Worm (Caenorhabditis elegans): ENCODE data around the gene R03C1.1.

The R03C1.1 gene

DNA sequence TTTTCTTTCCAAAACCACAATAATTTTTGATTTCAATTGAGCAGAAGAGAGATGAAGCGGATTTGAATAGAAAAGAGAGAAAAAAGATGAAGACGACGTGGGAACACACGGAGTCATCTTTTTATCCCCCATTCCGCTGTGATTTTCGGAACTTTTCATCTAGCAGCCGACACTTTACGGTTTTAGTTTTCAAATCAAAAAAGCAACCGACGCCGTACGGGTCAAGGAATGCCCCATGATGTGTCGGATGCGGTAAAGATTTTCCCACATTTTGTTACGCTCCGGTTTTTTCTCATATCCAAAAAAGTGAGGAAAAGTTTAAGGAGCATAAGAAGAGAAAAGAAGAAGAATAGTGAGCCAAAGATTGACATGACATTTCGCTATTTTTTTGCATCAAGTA, 35.3 kb upstream of the R03C1.1 start:
- TF ChIP-seq snpc-4 (GFP tag; optimal IDR thresholded peaks at IDR 0.05), result peak; percentile 50
- TF ChIP-seq snpc-4 (tag; optimal IDR thresholded peaks at IDR 0.05), result peak; percentile 56 to 79 (median 68)
- TF ChIP-seq D2030.7 (GFP tag; IDR thresholded peaks at IDR 0.05), result no peak
- no peak for TF ChIP-seq F22D6.2 (tag; optimal IDR thresholded peaks at IDR 0.05)
- TF ChIP-seq unc-62 (GFP tag; optimal IDR thresholded peaks at IDR 0.05), result no peak
- TF ChIP-seq ets-4 (GFP tag; optimal IDR thresholded peaks at IDR 0.05), result no peak
- no peak for TF ChIP-seq B0261.1 (tag; optimal IDR thresholded peaks at IDR 0.05)
- no peak for TF ChIP-seq hmg-20 (GFP tag; IDR thresholded peaks at IDR 0.05)

DNA sequence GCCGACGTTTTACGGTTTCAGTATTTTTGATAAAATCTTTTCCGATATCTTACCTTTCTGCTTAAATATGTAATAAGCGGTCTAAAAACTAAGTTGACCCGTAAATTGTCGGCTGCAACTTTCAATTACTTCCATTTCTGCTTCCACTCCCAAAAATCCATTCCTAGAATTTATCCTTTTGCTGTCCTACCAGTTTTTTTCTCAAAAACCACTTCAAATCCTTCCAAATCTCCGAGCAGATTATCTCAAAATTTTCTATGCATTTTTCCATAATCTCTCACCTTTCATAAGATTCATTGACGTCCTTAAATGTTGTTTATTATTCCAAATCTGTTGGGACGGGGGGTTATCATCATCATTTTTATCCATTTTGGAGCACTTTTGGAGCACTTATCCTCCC, 30.8 kb upstream of the R03C1.1 start:
- TF ChIP-seq T26A5.8 (tag; optimal IDR thresholded peaks at IDR 0.05), result no peak
- TF ChIP-seq nhr-120 (GFP tag; IDR thresholded peaks at IDR 0.05), result no peak
- no peak for TF ChIP-seq nhr-179 (tag; optimal IDR thresholded peaks at IDR 0.05)
- no peak for TF ChIP-seq efl-1 (GFP tag; optimal IDR thresholded peaks at IDR 0.05)
- TF ChIP-seq sdz-38 (tag; optimal IDR thresholded peaks at IDR 0.05), result no peak
- no peak for TF ChIP-seq ceh-79 (tag; optimal IDR thresholded peaks at IDR 0.05)
- TF ChIP-seq hlh-26 (GFP tag; conservative IDR thresholded peaks at IDR 0.05), result no peak
- no peak for TF ChIP-seq chd-7 (tag; optimal IDR thresholded peaks at IDR 0.05)
- no peak for TF ChIP-seq Y53G8AR.9 (GFP tag; conservative IDR thresholded peaks at IDR 0.05)
- TF ChIP-seq akir-1 (GFP tag; optimal IDR thresholded peaks at IDR 0.05), result no peak
- no peak for TF ChIP-seq nfyb-1 (GFP tag; IDR thresholded peaks at IDR 0.05)
- no peak for TF ChIP-seq K11D2.4 (GFP tag; IDR thresholded peaks at IDR 0.05)
- TF ChIP-seq rec-8 (tag; optimal IDR thresholded peaks at IDR 0.05), result no peak
- no peak for TF ChIP-seq B0019.2 (GFP tag; conservative IDR thresholded peaks at IDR 0.05)
- TF ChIP-seq ets-4 (GFP tag; optimal IDR thresholded peaks at IDR 0.05), result no peak
- no peak for TF ChIP-seq fkh-3 (tag; optimal IDR thresholded peaks at IDR 0.05)
- TF ChIP-seq lsy-27 (tag; optimal IDR thresholded peaks at IDR 0.05; ENCODE audit: borderline replicate concordance, insufficient read depth), result no peak
- no peak for TF ChIP-seq ztf-22 (GFP tag; optimal IDR thresholded peaks at IDR 0.05)
- no peak for TF ChIP-seq nhr-80 (tag; optimal IDR thresholded peaks at IDR 0.05)
- TF ChIP-seq sea-2 (GFP tag; IDR thresholded peaks at IDR 0.05), result no peak

ce11 chrII:14940325-14940724, 30.1 kb upstream of the R03C1.1 start:
- TF ChIP-seq attf-6 (GFP tag; IDR thresholded peaks at IDR 0.05) (no peak), F49E8.2 (tag; optimal IDR thresholded peaks at IDR 0.05; ENCODE audit: insufficient read depth) (no peak), madf-8 (GFP tag; conservative IDR thresholded peaks at IDR 0.05) (no peak), nfya-2 (GFP tag; IDR thresholded peaks at IDR 0.05) (no peak), ceh-79 (tag; optimal IDR thresholded peaks at IDR 0.05) (no peak), nhr-90 (tag; optimal IDR thresholded peaks at IDR 0.05) (no peak), rcor-1 (GFP tag; IDR thresholded peaks at IDR 0.05) (no peak), Y95B8A.8 (GFP tag; IDR thresholded peaks at IDR 0.05) (no peak), ztf-25 (GFP tag; IDR thresholded peaks at IDR 0.05) (no peak), unc-62 (GFP tag; optimal IDR thresholded peaks at IDR 0.05) (no peak)

DNA sequence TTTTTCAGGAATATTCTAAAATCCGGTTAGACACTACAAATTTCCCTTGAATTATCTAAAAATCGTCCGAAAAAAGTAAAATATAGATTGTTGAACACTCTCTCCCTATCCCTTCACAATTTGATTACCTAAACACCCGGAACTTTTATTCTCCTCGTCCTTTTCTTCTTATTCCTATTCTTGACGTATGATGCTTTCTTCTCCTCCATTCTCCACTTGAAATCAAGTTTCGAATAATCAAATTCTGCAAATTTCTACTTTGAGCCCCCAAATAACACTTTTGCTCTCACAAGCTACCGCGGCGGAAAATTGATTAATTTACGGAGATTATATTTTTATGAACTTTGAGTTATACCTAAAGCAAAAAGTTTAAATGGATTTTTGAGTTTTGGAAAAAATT, 28.1 kb upstream of the R03C1.1 start:
- TF ChIP-seq Y67H2A.10 (GFP tag; conservative IDR thresholded peaks at IDR 0.05), result no peak
- TF ChIP-seq mel-28 (tag; optimal IDR thresholded peaks at IDR 0.05; ENCODE audit: borderline replicate concordance), result no peak
- TF ChIP-seq D2030.7 (GFP tag; IDR thresholded peaks at IDR 0.05), result no peak
- TF ChIP-seq Y56A3A.18 (GFP tag; IDR thresholded peaks at IDR 0.05), result no peak
- TF ChIP-seq F39B2.1 (GFP tag; IDR thresholded peaks at IDR 0.05), result no peak
